Worm (Caenorhabditis elegans) whole organism, mixed stage, embryonic: ENCODE data around the gene lin-31.

ENCODE experiments used
- nhr-237 ChIP-seq: fragments of 150-350 bp; optimal IDR thresholded peaks from 2 replicates; lab custom pipeline; 2014; ENCODE audit warnings: missing biosample characterization, missing genetic modification characterization
- ztf-11 ChIP-seq: fragments of 150-350 bp; optimal IDR thresholded peaks from 2 replicates; lab custom pipeline; 2014; ENCODE audit warnings: missing biosample characterization, missing genetic modification characterization

DNA sequence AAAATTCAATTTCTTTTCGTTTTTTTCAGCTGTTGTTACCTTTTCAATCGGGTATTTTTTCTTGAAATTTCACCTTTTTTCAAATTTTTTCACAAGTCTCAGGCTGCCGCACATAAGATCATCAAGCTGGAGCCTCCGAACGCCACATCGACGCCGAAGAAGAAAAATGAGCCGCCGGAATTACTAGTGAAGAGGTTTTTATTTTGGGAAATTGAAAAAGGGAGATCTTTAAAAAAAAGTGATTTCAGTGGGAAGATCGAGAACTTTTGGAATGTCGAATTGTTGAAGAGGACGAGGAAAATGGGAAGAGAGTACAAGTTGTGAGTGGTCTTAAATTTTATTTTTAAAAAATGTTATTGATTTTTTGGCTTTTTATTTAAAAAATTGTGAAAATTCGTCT lies 32.3 kb upstream of the lin-31 start, which contains the start of gene sea-2:
- no peak for TF ChIP-seq nhr-237 (tag; lab: Kevin White, UChicago)
- TF ChIP-seq ztf-11 (tag; lab: Kevin White, UChicago), result no peak
